Worm (Caenorhabditis elegans) whole organism, mixed stage, embryonic: ENCODE measurements around the gene madf-4.

Experiments
- nhr-28 ChIP-seq: fragments of 150-350 bp; optimal IDR thresholded peaks from 2 replicates; lab custom pipeline; 2014; ENCODE audit warnings: missing biosample characterization, missing genetic modification characterization
- ztf-11 ChIP-seq: fragments of 150-350 bp; optimal IDR thresholded peaks from 2 replicates; lab custom pipeline; 2014; ENCODE audit warnings: missing biosample characterization, missing genetic modification characterization

DNA sequence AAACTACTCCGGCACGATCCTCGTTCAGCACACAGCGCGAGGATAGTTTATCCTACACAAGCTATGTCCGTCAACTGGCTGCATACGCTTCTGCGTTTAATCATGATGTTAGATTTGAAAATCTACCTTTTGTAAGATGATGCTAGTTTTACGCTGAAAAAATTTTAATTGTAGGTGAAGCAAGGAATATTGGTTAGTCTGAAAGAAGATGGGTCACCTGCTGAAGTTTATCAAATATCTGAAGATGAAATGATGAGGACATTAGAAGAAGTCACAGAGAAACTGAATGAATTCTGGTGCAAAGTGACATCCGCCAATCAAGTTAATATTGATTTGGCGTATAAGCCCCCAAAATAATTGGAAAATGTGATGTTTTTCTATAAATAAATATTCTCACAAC, 21.2 kb upstream of the madf-4 start:
- TF ChIP-seq ztf-11 (no peak), nhr-28 (tag; lab: Kevin White, UChicago) (no peak)
